Worm (Caenorhabditis elegans) whole organism, L4 larva: ENCODE measurements around the gene ZK822.10.

Experiments
- F37D6.2 ChIP-seq: sonication (generic microtip); optimal IDR thresholded peaks from 2 replicates; lab custom pipeline; 2016; ENCODE audit warnings: mild to moderate bottlenecking, missing genetic modification characterization, missing compliant biosample characterization
- F49E8.2 ChIP-seq: sonication (generic microtip); optimal IDR thresholded peaks from 2 replicates; lab custom pipeline; 2016; ENCODE audit warnings: missing compliant biosample characterization, mild to moderate bottlenecking, missing genetic modification characterization, borderline replicate concordance
- T20F7.1 ChIP-seq: fragments of 200-800 bp; sonication (Bioruptor generic); optimal IDR thresholded peaks from 2 replicates; lab custom pipeline; 2018; ENCODE audit warnings: mild to moderate bottlenecking, missing genetic modification characterization, missing compliant biosample characterization
- T26A8.4 ChIP-seq: fragments of 200-800 bp; sonication (Bioruptor generic); IDR thresholded peaks from 2 replicates; pipeline ENCODE4 v1.3.6; 2022; ENCODE audit warnings: missing genetic modification characterization, missing compliant biosample characterization
- Y105C5A.15 ChIP-seq: fragments of 200-800 bp; sonication (Bioruptor generic); IDR thresholded peaks from 2 replicates; pipeline ENCODE4 v1.3.6; 2022; ENCODE audit warnings: missing genetic modification characterization, missing compliant biosample characterization
- Y48G9A.11 ChIP-seq: fragments of 200-800 bp; sonication (Bioruptor generic); IDR thresholded peaks from 2 replicates; pipeline ENCODE4 v1.3.6; 2022; ENCODE audit warnings: missing genetic modification reagents, missing genetic modification characterization, missing compliant biosample characterization
- Y5F2A.4 ChIP-seq: fragments of 200-800 bp; sonication (Bioruptor generic); optimal IDR thresholded peaks from 2 replicates; lab custom pipeline; 2018; ENCODE audit warnings: mild to moderate bottlenecking, missing genetic modification characterization, missing compliant biosample characterization
- Y75B8A.6 ChIP-seq: fragments of 200-800 bp; sonication (Bioruptor generic); IDR thresholded peaks from 2 replicates; pipeline ENCODE4 v1.3.6; 2022; ENCODE audit warnings: missing genetic modification reagents, missing genetic modification characterization, missing compliant biosample characterization
- aly-2 ChIP-seq: sonication (generic microtip); optimal IDR thresholded peaks from 2 replicates; lab custom pipeline; 2018; ENCODE audit warnings: missing biosample characterization, missing genetic modification characterization
- arid-1 ChIP-seq: fragments of 200-800 bp; sonication (Bioruptor generic); conservative IDR thresholded peaks from 2 replicates; pipeline ENCODE4 v1.3.6; 2022; ENCODE audit warnings: missing genetic modification reagents, missing genetic modification characterization, missing compliant biosample characterization
- attf-4 ChIP-seq: sonication (generic microtip); optimal IDR thresholded peaks from 3 replicates; lab custom pipeline; 2017; ENCODE audit warnings: missing biosample characterization, missing genetic modification characterization
- ceh-28 ChIP-seq: fragments of 150-350 bp; optimal IDR thresholded peaks from 2 replicates; lab custom pipeline; 2014; ENCODE audit warnings: missing biosample characterization, missing genetic modification reagents, missing genetic modification characterization
- ceh-32 ChIP-seq: sonication (generic microtip); optimal IDR thresholded peaks from 2 replicates; lab custom pipeline; 2016; ENCODE audit warnings: mild to moderate bottlenecking, missing genetic modification characterization, missing compliant biosample characterization; ENCODE audit not compliant: poor library complexity
- ceh-62 ChIP-seq: sonication (generic microtip); optimal IDR thresholded peaks from 2 replicates; lab custom pipeline; 2017; ENCODE audit warnings: missing biosample characterization, missing genetic modification characterization
- ceh-82 ChIP-seq: sonication (generic microtip); optimal IDR thresholded peaks from 2 replicates; lab custom pipeline; 2017; ENCODE audit warnings: missing biosample characterization, missing genetic modification characterization
- cey-2 ChIP-seq: sonication (generic microtip); optimal IDR thresholded peaks from 3 replicates; lab custom pipeline; 2017; ENCODE audit warnings: missing genetic modification characterization, mild to moderate bottlenecking, missing compliant biosample characterization, antibody characterized with exemption, borderline replicate concordance; ENCODE audit not compliant: insufficient read depth
- daf-12 ChIP-seq: fragments of 150-350 bp; optimal IDR thresholded peaks from 2 replicates; lab custom pipeline; 2014; ENCODE audit warnings: missing biosample characterization, missing genetic modification reagents, missing genetic modification characterization
- daf-19 ChIP-seq: fragments of 200-800 bp; sonication (Bioruptor generic); conservative IDR thresholded peaks from 2 replicates; pipeline ENCODE4 v1.3.6; 2022; ENCODE audit warnings: missing genetic modification characterization, missing compliant biosample characterization
- dmd-6 ChIP-seq: fragments of 200-800 bp; sonication (Bioruptor generic); IDR thresholded peaks from 2 replicates; pipeline ENCODE4 v1.3.6; 2022; ENCODE audit warnings: missing genetic modification reagents, missing genetic modification characterization, missing compliant biosample characterization
- dmd-9 ChIP-seq: fragments of 200-800 bp; sonication (Bioruptor generic); IDR thresholded peaks from 2 replicates; pipeline ENCODE4 v1.3.6; 2022; ENCODE audit warnings: missing genetic modification reagents, missing genetic modification characterization, missing compliant biosample characterization
- duxl-1 ChIP-seq: sonication (generic microtip); optimal IDR thresholded peaks from 2 replicates; lab custom pipeline; 2016; ENCODE audit warnings: mild to moderate bottlenecking, missing genetic modification characterization, moderate library complexity, missing compliant biosample characterization; ENCODE audit not compliant: poor library complexity
- egl-27 ChIP-seq: sonication (generic microtip); optimal IDR thresholded peaks from 3 replicates; lab custom pipeline; 2017; ENCODE audit warnings: missing biosample characterization, missing genetic modification reagents, missing genetic modification characterization
- hif-1 ChIP-seq, 2 experiments: sonication (generic microtip); optimal IDR thresholded peaks; 2 replicates each; lab custom pipeline; 2016 to 2017; ENCODE audit warnings: missing compliant biosample characterization in 2 of 2, missing genetic modification characterization in 2 of 2, missing genetic modification reagents in 2 of 2, missing genotype in 2 of 2, mild to moderate bottlenecking in 1 of 2
- hlh-11 ChIP-seq: fragments of 200-800 bp; sonication (Bioruptor generic); optimal IDR thresholded peaks from 2 replicates; lab custom pipeline; 2018; ENCODE audit warnings: mild to moderate bottlenecking, missing genetic modification characterization, missing compliant biosample characterization
- hlh-30 ChIP-seq: sonication (generic microtip); optimal IDR thresholded peaks from 2 replicates; lab custom pipeline; 2017; ENCODE audit warnings: antibody characterized with exemption, mild to moderate bottlenecking, missing genetic modification characterization, missing compliant biosample characterization; ENCODE audit not compliant: insufficient read depth
- hmg-1.1 ChIP-seq: fragments of 200-800 bp; sonication (Bioruptor generic); IDR thresholded peaks from 2 replicates; pipeline ENCODE4 v1.3.6; 2022; ENCODE audit warnings: missing genetic modification reagents, missing genetic modification characterization, missing compliant biosample characterization
- jun-1 ChIP-seq: fragments of 150-350 bp; optimal IDR thresholded peaks from 2 replicates; lab custom pipeline; 2014; ENCODE audit warnings: missing biosample characterization, missing genetic modification reagents, missing genetic modification characterization
- lin-13 ChIP-seq: fragments of 150-350 bp; optimal IDR thresholded peaks from 2 replicates; lab custom pipeline; 2014; ENCODE audit warnings: missing biosample characterization, missing genetic modification reagents, missing genetic modification characterization
- lin-29 ChIP-seq: fragments of 200-800 bp; sonication (Bioruptor generic); IDR thresholded peaks from 2 replicates; pipeline ENCODE4 v1.3.6; 2022; ENCODE audit warnings: missing genetic modification reagents, missing genetic modification characterization, missing compliant biosample characterization
- lin-39 ChIP-seq: fragments of 150-350 bp; optimal IDR thresholded peaks from 2 replicates; lab custom pipeline; 2014; ENCODE audit warnings: missing biosample characterization, missing genetic modification reagents, missing genetic modification characterization
- mdl-1 ChIP-seq, 2 experiments: fragments of 150-350 bp in 1 of 2; sonication (generic microtip) in 1 of 2; optimal IDR thresholded peaks; 2 replicates each; lab custom pipeline; 2014 to 2017; ENCODE audit warnings: missing biosample characterization in 2 of 2, missing genetic modification characterization in 2 of 2
- mep-1 ChIP-seq: fragments of 150-350 bp; sonication (generic microtip); optimal IDR thresholded peaks from 3 replicates; lab custom pipeline; 2014; ENCODE audit warnings: missing biosample characterization, missing genetic modification characterization
- mes-2 ChIP-seq: sonication (generic microtip); optimal IDR thresholded peaks from 2 replicates; lab custom pipeline; 2016; ENCODE audit warnings: missing genotype, mild to moderate bottlenecking, missing genetic modification characterization, missing compliant biosample characterization; ENCODE audit not compliant: poor library complexity, severe bottlenecking
- mxl-2 ChIP-seq: fragments of 200-800 bp; sonication (Bioruptor generic); conservative IDR thresholded peaks from 2 replicates; pipeline ENCODE4 v1.3.6; 2022; ENCODE audit warnings: missing genetic modification reagents, missing genetic modification characterization, missing compliant biosample characterization
- mxl-3 ChIP-seq: fragments of 200-800 bp; sonication (Bioruptor generic); optimal IDR thresholded peaks from 2 replicates; lab custom pipeline; 2018; ENCODE audit warnings: mild to moderate bottlenecking, missing genetic modification characterization, missing compliant biosample characterization
- nhr-11 ChIP-seq: fragments of 150-350 bp; optimal IDR thresholded peaks from 2 replicates; lab custom pipeline; 2014; ENCODE audit warnings: missing biosample characterization, missing genetic modification characterization
- nhr-25 ChIP-seq: sonication (generic microtip); optimal IDR thresholded peaks from 2 replicates; lab custom pipeline; 2017; ENCODE audit warnings: missing genetic modification characterization, mild to moderate bottlenecking, missing compliant biosample characterization, antibody characterized with exemption, moderate library complexity, borderline replicate concordance; ENCODE audit not compliant: insufficient read depth
- nhr-42 ChIP-seq: fragments of 200-800 bp; sonication (Bioruptor generic); IDR thresholded peaks from 2 replicates; pipeline ENCODE4 v1.3.6; 2022; ENCODE audit warnings: missing genetic modification characterization, missing compliant biosample characterization
- nhr-48 ChIP-seq: sonication (generic microtip); optimal IDR thresholded peaks from 2 replicates; lab custom pipeline; 2016; ENCODE audit warnings: mild to moderate bottlenecking, missing genetic modification characterization, missing compliant biosample characterization
- nhr-76 ChIP-seq: fragments of 150-350 bp; optimal IDR thresholded peaks from 2 replicates; lab custom pipeline; 2014; ENCODE audit warnings: missing biosample characterization, missing genetic modification characterization
- nhr-77 ChIP-seq: fragments of 150-350 bp; optimal IDR thresholded peaks from 2 replicates; lab custom pipeline; 2014; ENCODE audit warnings: missing biosample characterization, missing genetic modification characterization
- skn-1 ChIP-seq: fragments of 150-350 bp; optimal IDR thresholded peaks from 2 replicates; lab custom pipeline; 2014; ENCODE audit warnings: missing biosample characterization, missing genetic modification characterization
- snpc-4 ChIP-seq: fragments of 150-350 bp; optimal IDR thresholded peaks from 2 replicates; lab custom pipeline; 2014; ENCODE audit warnings: missing biosample characterization, missing genetic modification characterization
- tra-1 ChIP-seq: fragments of 200-800 bp; sonication (Bioruptor generic); IDR thresholded peaks from 2 replicates; pipeline ENCODE4 v1.3.6; 2022; ENCODE audit warnings: missing genetic modification reagents, missing genetic modification characterization, missing compliant biosample characterization
- zag-1 ChIP-seq: fragments of 150-350 bp; optimal IDR thresholded peaks from 2 replicates; lab custom pipeline; 2014; ENCODE audit warnings: missing biosample characterization, missing genetic modification characterization
- zfp-2 ChIP-seq: sonication (generic microtip); optimal IDR thresholded peaks from 2 replicates; lab custom pipeline; 2016; ENCODE audit warnings: mild to moderate bottlenecking, missing genetic modification characterization, missing compliant biosample characterization
- zfp-3 ChIP-seq: fragments of 200-800 bp; sonication (Bioruptor generic); conservative IDR thresholded peaks from 2 replicates; pipeline ENCODE4 v1.3.6; 2022; ENCODE audit warnings: missing genetic modification reagents, missing genetic modification characterization, missing compliant biosample characterization
- zip-2 ChIP-seq: fragments of 150-350 bp; optimal IDR thresholded peaks from 2 replicates; lab custom pipeline; 2014; ENCODE audit warnings: missing biosample characterization, missing genetic modification characterization
- ztf-7 ChIP-seq: fragments of 150-350 bp; optimal IDR thresholded peaks from 2 replicates; lab custom pipeline; 2014; ENCODE audit warnings: missing biosample characterization, missing genetic modification characterization

ZK822.10 gene

ce11 chrIV:11961485-11962255 lies 44.7 kb downstream of the ZK822.10 start, which contains the start of gene ZK829.7 (continued):
- TF ChIP-seq Y48G9A.11 (GFP tag; lab: Robert Waterston, UW) (no peak), aly-2 (tag; lab: Kevin White, UChicago) (no peak), zip-2 (tag; lab: Kevin White, UChicago) (no peak), hlh-30 (tag; lab: Kevin White, UChicago) (peak; percentile 55), dmd-9 (GFP tag; lab: Robert Waterston, UW) (no peak), egl-27 (tag; lab: Kevin White, UChicago) (no peak), daf-19 (GFP tag; lab: Robert Waterston, UW) (no peak), T26A8.4 (GFP tag; lab: Robert Waterston, UW) (peak; percentile 52; the same call in 1 of the 2 replicates), zag-1 (no peak), mxl-3 (GFP tag; lab: Kevin White, UChicago) (no peak), nhr-76 (no peak), F49E8.2 (tag; lab: Kevin White, UChicago) (no peak), cey-2 (no peak), nhr-11 (tag; lab: Kevin White, UChicago) (no peak), T20F7.1 (GFP tag; lab: Kevin White, UChicago) (peak; percentile 55), nhr-42 (GFP tag; lab: Robert Waterston, UW) (no peak), mdl-1 (tag; optimal IDR thresholded peaks at IDR 0.05; lab: Kevin White, UChicago) (peak in 1 of 2 experiments; percentile 10), ceh-32 (peak; percentile 11), duxl-1 (tag; lab: Kevin White, UChicago) (no peak), jun-1 (tag; lab: Kevin White, UChicago) (peak; percentile 44), mxl-2 (GFP tag; lab: Robert Waterston, UW) (peak; percentile 99), skn-1 (no peak), mes-2 (no peak), arid-1 (0 out of 2 replicates have a peak, but pooled peaks have one; percentile 21), tra-1 (GFP tag; lab: Robert Waterston, UW) (no peak), Y5F2A.4 (GFP tag; lab: Kevin White, UChicago) (no peak), attf-4 (tag; lab: Kevin White, UChicago) (no peak), hmg-1.1 (GFP tag; lab: Robert Waterston, UW) (no peak; the same call in 1 of the 2 replicates), ztf-7 (tag; lab: Kevin White, UChicago) (no peak), ceh-82 (tag; lab: Kevin White, UChicago) (no peak), mep-1 (no peak), lin-29 (GFP tag; lab: Robert Waterston, UW) (no peak), Y105C5A.15 (GFP tag; lab: Robert Waterston, UW) (no peak), dmd-6 (peak; percentile 33), zfp-3 (GFP tag; lab: Robert Waterston, UW) (no peak), hif-1 (tag; optimal IDR thresholded peaks at IDR 0.05; lab: Kevin White, UChicago) (peak; percentile 3 to 80), lin-13 (GFP tag; lab: Kevin White, UChicago) (no peak), nhr-77 (peak; percentile 13), Y75B8A.6 (GFP tag; lab: Robert Waterston, UW) (no peak), ceh-28 (no peak), lin-39 (tag; lab: Kevin White, UChicago) (no peak), ceh-62 (tag; lab: Kevin White, UChicago) (no peak), nhr-25 (tag; lab: Kevin White, UChicago) (no peak), nhr-48 (tag; lab: Kevin White, UChicago) (peak; percentile 53), F37D6.2 (tag; lab: Kevin White, UChicago) (peak; percentile 43), hlh-11 (tag; lab: Kevin White, UChicago) (peak; percentile 54), zfp-2 (tag; lab: Kevin White, UChicago) (no peak), daf-12 (no peak), snpc-4 (tag; lab: Kevin White, UChicago) (no peak)
